Fruit fly (Drosophila melanogaster): ENCODE measurements around the gene Fad2.

DNA sequence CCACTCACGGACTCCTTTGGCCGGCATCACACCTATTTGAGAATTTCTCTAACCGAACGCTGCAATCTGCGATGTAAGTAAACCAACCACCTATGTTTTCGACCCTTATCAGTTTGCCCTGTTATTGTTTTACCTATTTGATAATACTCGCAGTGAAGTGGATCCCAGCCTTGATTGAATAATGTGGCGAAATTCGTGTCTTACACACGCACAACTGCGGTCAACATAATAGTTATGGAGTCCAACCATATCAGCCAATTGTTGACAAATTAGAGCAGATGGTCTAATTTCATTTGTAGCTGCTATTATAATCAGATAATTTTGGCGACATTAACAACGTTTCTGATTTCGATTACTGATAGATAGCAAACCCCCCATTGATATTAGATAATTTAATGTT, 47.7 kb downstream of the Fad2 start:
- TF ChIP-seq br (GFP tag; optimal IDR thresholded peaks at IDR 0.05): no peak
- no peak for TF ChIP-seq brk (GFP tag; optimal IDR thresholded peaks at IDR 0.05)
- TF ChIP-seq CrebA (GFP tag; optimal IDR thresholded peaks at IDR 0.05; ENCODE audit: borderline replicate concordance): no peak
- no peak for TF ChIP-seq Abd-B (GFP tag; optimal IDR thresholded peaks at IDR 0.05)
- no peak for TF ChIP-seq OdsH (GFP tag; optimal IDR thresholded peaks at IDR 0.05)
- no peak for TF ChIP-seq pan (optimal IDR thresholded peaks at IDR 0.05)
- TF ChIP-seq usp (GFP tag; optimal IDR thresholded peaks at IDR 0.05): no peak

All from whole organism, wandering third instar larva.